Fruit fly (Drosophila melanogaster) whole organism, prepupa: Measurements from ENCODE around the gene CG4907.

Experiments used
- CG10631 ChIP-seq: fragments of 200-800 bp; sonication (Bioruptor generic); optimal IDR thresholded peaks from 2 replicates; lab custom pipeline; 2016; ENCODE audit warnings: missing biosample characterization, missing genetic modification characterization
- CG10669 ChIP-seq: fragments of 200-800 bp; sonication (Bioruptor generic); optimal IDR thresholded peaks from 3 replicates; lab custom pipeline; 2018; ENCODE audit warnings: missing biosample characterization, mild to moderate bottlenecking, missing genetic modification characterization, moderate library complexity
- CG11294 ChIP-seq: fragments of 200-800 bp; sonication (Bioruptor generic); IDR thresholded peaks from 2 replicates; pipeline ENCODE4 v1.3.6; 2022; ENCODE audit warnings: missing biosample characterization, missing genetic modification characterization
- CG11762 ChIP-seq: fragments of 200-800 bp; sonication (Bioruptor generic); optimal IDR thresholded peaks from 3 replicates; lab custom pipeline; 2016; ENCODE audit warnings: missing biosample characterization, missing genetic modification characterization; ENCODE audit not compliant: insufficient read depth
- CG11902 ChIP-seq: fragments of 200-800 bp; sonication (Bioruptor generic); optimal IDR thresholded peaks from 3 replicates; lab custom pipeline; 2016; ENCODE audit warnings: missing biosample characterization, missing genetic modification characterization
- CG15336 ChIP-seq: fragments of 200-800 bp; sonication (Bioruptor generic); IDR thresholded peaks from 2 replicates; pipeline ENCODE4 v1.3.6; 2022; ENCODE audit warnings: missing biosample characterization, missing genetic modification characterization
- CG1621 ChIP-seq: fragments of 200-800 bp; sonication (Bioruptor generic); optimal IDR thresholded peaks from 3 replicates; lab custom pipeline; 2018; ENCODE audit warnings: missing biosample characterization, mild to moderate bottlenecking, missing genetic modification characterization
- CG16779 ChIP-seq: fragments of 200-800 bp; sonication (Bioruptor generic); optimal IDR thresholded peaks from 3 replicates; lab custom pipeline; 2017; ENCODE audit warnings: missing biosample characterization, mild to moderate bottlenecking, missing genetic modification characterization
- CG3032 ChIP-seq: fragments of 200-800 bp; optimal IDR thresholded peaks from 2 replicates; lab custom pipeline; 2019; ENCODE audit warnings: missing biosample characterization, mild to moderate bottlenecking, missing genetic modification characterization, moderate library complexity
- CG31627 ChIP-seq: fragments of 200-800 bp; sonication (Bioruptor generic); optimal IDR thresholded peaks from 3 replicates; lab custom pipeline; 2016; ENCODE audit warnings: missing biosample characterization, missing genetic modification characterization
- CG32006 ChIP-seq: fragments of 200-800 bp; sonication (Bioruptor generic); optimal IDR thresholded peaks from 3 replicates; lab custom pipeline; 2017; ENCODE audit warnings: missing biosample characterization, mild to moderate bottlenecking, missing genetic modification characterization
- CG34406 ChIP-seq: fragments of 200-800 bp; sonication (Bioruptor generic); optimal IDR thresholded peaks from 3 replicates; lab custom pipeline; 2016; ENCODE audit warnings: missing biosample characterization, missing genetic modification characterization
- CG4318 ChIP-seq: fragments of 200-800 bp; sonication (Bioruptor generic); optimal IDR thresholded peaks from 3 replicates; lab custom pipeline; 2017; ENCODE audit warnings: missing biosample characterization, mild to moderate bottlenecking, missing genetic modification characterization
- CG6163 ChIP-seq: fragments of 200-800 bp; sonication (Bioruptor generic); IDR thresholded peaks from 3 replicates; pipeline ENCODE4 v1.3.6; 2022; ENCODE audit warnings: missing biosample characterization, missing genetic modification characterization
- CG6276 ChIP-seq: fragments of 200-800 bp; sonication (Bioruptor generic); optimal IDR thresholded peaks from 2 replicates; lab custom pipeline; 2017; ENCODE audit warnings: missing biosample characterization, mild to moderate bottlenecking, missing genetic modification characterization
- CG6792 ChIP-seq: fragments of 200-800 bp; sonication (Bioruptor generic); optimal IDR thresholded peaks from 3 replicates; lab custom pipeline; 2016; ENCODE audit warnings: missing biosample characterization, missing genetic modification characterization
- CG6808 ChIP-seq: fragments of 200-800 bp; sonication (Bioruptor generic); optimal IDR thresholded peaks from 3 replicates; lab custom pipeline; 2017; ENCODE audit warnings: missing biosample characterization, missing genetic modification characterization, mild to moderate bottlenecking, moderate library complexity, missing genetic modification reagents
- CG6854 ChIP-seq: fragments of 200-800 bp; sonication (Bioruptor generic); optimal IDR thresholded peaks from 2 replicates; lab custom pipeline; 2017; ENCODE audit warnings: missing biosample characterization, mild to moderate bottlenecking, missing genetic modification characterization
- CG8319 ChIP-seq: fragments of 200-800 bp; sonication (Bioruptor generic); optimal IDR thresholded peaks from 3 replicates; lab custom pipeline; 2016; ENCODE audit warnings: missing biosample characterization, missing genetic modification characterization
- CG8632 ChIP-seq: fragments of 200-800 bp; sonication (Bioruptor generic); optimal IDR thresholded peaks from 3 replicates; lab custom pipeline; 2016; ENCODE audit warnings: missing biosample characterization, missing genetic modification characterization
- CG9139 ChIP-seq: fragments of 200-800 bp; sonication (Bioruptor generic); optimal IDR thresholded peaks from 3 replicates; lab custom pipeline; 2017; ENCODE audit warnings: missing biosample characterization, mild to moderate bottlenecking, missing genetic modification characterization
- Eip75B ChIP-seq: fragments of 200-800 bp; sonication (Bioruptor generic); optimal IDR thresholded peaks from 3 replicates; lab custom pipeline; 2016; ENCODE audit warnings: missing biosample characterization, missing genetic modification characterization
- Eip78C ChIP-seq: fragments of 200-800 bp; sonication (Bioruptor generic); peaks from one replicate; lab custom pipeline; 2016; ENCODE audit warnings: missing biosample characterization, missing genetic modification characterization
- Eip93F ChIP-seq: fragments of 200-800 bp; sonication (Bioruptor generic); optimal IDR thresholded peaks from 2 replicates; lab custom pipeline; 2016; ENCODE audit warnings: missing biosample characterization, mild to moderate bottlenecking, missing genetic modification characterization
- Ets21C ChIP-seq: fragments of 200-800 bp; sonication (Bioruptor generic); optimal IDR thresholded peaks from 3 replicates; lab custom pipeline; 2016; ENCODE audit warnings: missing biosample characterization, missing genetic modification characterization
- Gug ChIP-seq: fragments of 200-800 bp; sonication (Bioruptor generic); IDR thresholded peaks from 2 replicates; pipeline ENCODE4 v1.3.6; 2022; ENCODE audit warnings: missing biosample characterization, missing genetic modification characterization
- Hr38 ChIP-seq: sonication (Bioruptor generic); optimal IDR thresholded peaks from 2 replicates; lab custom pipeline; 2016; ENCODE audit warnings: missing biosample characterization, missing genetic modification characterization
- Hr39 ChIP-seq: fragments of 200-800 bp; sonication (Bioruptor generic); optimal IDR thresholded peaks from 2 replicates; lab custom pipeline; 2016; ENCODE audit warnings: missing biosample characterization, missing genetic modification characterization
- Hr4 ChIP-seq: fragments of 200-800 bp; sonication (Bioruptor generic); optimal IDR thresholded peaks from 3 replicates; lab custom pipeline; 2016; ENCODE audit warnings: missing biosample characterization, missing genetic modification characterization
- Lpt ChIP-seq: fragments of 200-800 bp; sonication (Bioruptor generic); optimal IDR thresholded peaks from 3 replicates; lab custom pipeline; 2016; ENCODE audit warnings: missing biosample characterization, missing genetic modification characterization
- Met ChIP-seq: fragments of 200-800 bp; sonication (Bioruptor generic); optimal IDR thresholded peaks from 3 replicates; lab custom pipeline; 2016; ENCODE audit warnings: missing biosample characterization, missing genetic modification characterization
- OdsH ChIP-seq: fragments of 200-800 bp; sonication (Bioruptor generic); optimal IDR thresholded peaks from 3 replicates; lab custom pipeline; 2016; ENCODE audit warnings: missing biosample characterization, missing genetic modification characterization
- Smox ChIP-seq: fragments of 200-800 bp; sonication (Bioruptor generic); optimal IDR thresholded peaks from 3 replicates; lab custom pipeline; 2016; ENCODE audit warnings: missing biosample characterization, missing genetic modification characterization
- Sox102F ChIP-seq: fragments of 200-800 bp; sonication (Bioruptor generic); optimal IDR thresholded peaks from 2 replicates; lab custom pipeline; 2016; ENCODE audit warnings: missing biosample characterization, mild to moderate bottlenecking, missing genetic modification characterization
- Sox14 ChIP-seq: fragments of 200-800 bp; sonication (Bioruptor generic); optimal IDR thresholded peaks from 3 replicates; lab custom pipeline; 2016; ENCODE audit warnings: missing biosample characterization, missing genetic modification characterization
- Sox15 ChIP-seq: fragments of 200-800 bp; sonication (Bioruptor generic); optimal IDR thresholded peaks from 3 replicates; lab custom pipeline; 2016; ENCODE audit warnings: missing biosample characterization, missing genetic modification characterization
- achi ChIP-seq: fragments of 200-800 bp; sonication (Bioruptor generic); optimal IDR thresholded peaks from 3 replicates; lab custom pipeline; 2016; ENCODE audit warnings: missing biosample characterization, missing genetic modification characterization
- acj6 ChIP-seq: fragments of 200-800 bp; sonication (Bioruptor generic); optimal IDR thresholded peaks from 3 replicates; lab custom pipeline; 2016; ENCODE audit warnings: missing biosample characterization, missing genetic modification characterization
- cyc ChIP-seq: fragments of 200-800 bp; sonication (Bioruptor generic); optimal IDR thresholded peaks from 3 replicates; lab custom pipeline; 2016; ENCODE audit warnings: missing biosample characterization, missing genetic modification characterization
- dac ChIP-seq: fragments of 200-800 bp; sonication (Bioruptor generic); optimal IDR thresholded peaks from 2 replicates; lab custom pipeline; 2017; ENCODE audit warnings: missing biosample characterization, mild to moderate bottlenecking, missing genetic modification characterization
- dsx ChIP-seq: fragments of 200-800 bp; optimal IDR thresholded peaks from 3 replicates; lab custom pipeline; 2019; ENCODE audit warnings: missing biosample characterization, mild to moderate bottlenecking, missing genetic modification characterization, moderate library complexity; ENCODE audit not compliant: poor library complexity, severe bottlenecking
- eg ChIP-seq: fragments of 200-800 bp; sonication (Bioruptor generic); IDR thresholded peaks from 3 replicates; pipeline ENCODE4 v1.3.6; 2022; ENCODE audit warnings: missing biosample characterization, missing genetic modification characterization
- esn ChIP-seq: fragments of 200-800 bp; sonication (Bioruptor generic); optimal IDR thresholded peaks from 2 replicates; lab custom pipeline; 2016; ENCODE audit warnings: missing biosample characterization, mild to moderate bottlenecking, missing genetic modification characterization, moderate library complexity
- fd59A ChIP-seq: fragments of 200-800 bp; sonication (Bioruptor generic); optimal IDR thresholded peaks from 2 replicates; lab custom pipeline; 2017; ENCODE audit warnings: missing biosample characterization, mild to moderate bottlenecking, missing genetic modification characterization, missing genetic modification reagents
- fd85E ChIP-seq: fragments of 200-800 bp; sonication (Bioruptor generic); optimal IDR thresholded peaks from 3 replicates; lab custom pipeline; 2016; ENCODE audit warnings: missing biosample characterization, missing genetic modification characterization
- lz ChIP-seq: fragments of 200-800 bp; sonication (Bioruptor generic); optimal IDR thresholded peaks from 3 replicates; lab custom pipeline; 2016; ENCODE audit warnings: missing biosample characterization, missing genetic modification characterization
- net ChIP-seq: fragments of 200-800 bp; sonication (Bioruptor generic); optimal IDR thresholded peaks from 3 replicates; lab custom pipeline; 2016; ENCODE audit warnings: missing biosample characterization, missing genetic modification characterization
- pdm3 ChIP-seq: fragments of 200-800 bp; sonication (Bioruptor generic); optimal IDR thresholded peaks from 3 replicates; lab custom pipeline; 2016; ENCODE audit warnings: missing biosample characterization, missing genetic modification characterization
- salr ChIP-seq, 2 experiments: fragments of 200-800 bp; sonication (Bioruptor generic); optimal IDR thresholded peaks; 3 replicates each; lab custom pipeline; 2016 to 2018; ENCODE audit warnings: missing biosample characterization in 2 of 2, missing genetic modification characterization in 2 of 2, mild to moderate bottlenecking in 1 of 2
- spab ChIP-seq: fragments of 200-800 bp; sonication (Bioruptor generic); optimal IDR thresholded peaks from 2 replicates; lab custom pipeline; 2017; ENCODE audit warnings: missing biosample characterization, mild to moderate bottlenecking, missing genetic modification characterization, missing genetic modification reagents
- svp ChIP-seq: fragments of 200-800 bp; sonication (Bioruptor generic); peaks from one replicate; lab custom pipeline; 2016; ENCODE audit warnings: missing biosample characterization, missing genetic modification characterization
- topi ChIP-seq: fragments of 200-800 bp; sonication (Bioruptor generic); optimal IDR thresholded peaks from 3 replicates; lab custom pipeline; 2016; ENCODE audit warnings: missing biosample characterization, missing genetic modification characterization
- vri ChIP-seq: fragments of 200-800 bp; sonication (Bioruptor generic); optimal IDR thresholded peaks from 3 replicates; lab custom pipeline; 2016; ENCODE audit warnings: missing biosample characterization, mild to moderate bottlenecking, missing genetic modification characterization

CG4907 gene

DNA sequence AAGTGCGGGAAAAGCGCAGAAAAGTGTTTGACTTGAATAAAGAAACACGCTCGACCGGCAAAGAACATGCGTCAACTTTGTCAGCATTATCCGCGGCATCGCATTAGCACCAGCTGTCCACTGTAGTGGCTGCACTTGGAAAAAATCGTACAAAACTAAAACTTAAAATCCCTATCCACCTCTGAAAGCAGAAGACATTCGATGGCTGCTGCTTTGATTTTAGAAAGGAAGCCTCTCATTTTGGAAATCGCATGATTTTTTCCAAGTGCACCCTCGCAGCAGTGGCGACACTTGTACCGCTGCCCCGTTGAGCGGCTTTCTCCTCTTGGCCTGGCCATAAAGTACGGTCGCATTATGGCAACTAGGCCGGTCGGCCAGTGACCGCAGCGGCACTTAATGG is 46.3 kb downstream of the CG4907 start:
- TF ChIP-seq CG11902 (GFP tag; lab: Kevin White, UChicago), result no peak
- no peak for TF ChIP-seq CG1621 (tag; lab: Kevin White, UChicago)
- peak; percentile 87 for TF ChIP-seq Eip78C (GFP tag; lab: Kevin White, UChicago)
- peak in 1 of 2 experiments; percentile 69 for TF ChIP-seq salr (GFP tag; optimal IDR thresholded peaks at IDR 0.05; lab: Kevin White, UChicago)
- no peak for TF ChIP-seq Smox (GFP tag; lab: Kevin White, UChicago)
- TF ChIP-seq CG8319 (GFP tag; lab: Kevin White, UChicago), result no peak
- peak; percentile 84 for TF ChIP-seq CG6163 (GFP tag; lab: Robert Waterston, UW)
- TF ChIP-seq CG9139 (GFP tag; lab: Kevin White, UChicago), result no peak
- TF ChIP-seq CG16779 (tag; lab: Kevin White, UChicago), result no peak
- no peak for TF ChIP-seq svp (GFP tag; lab: Kevin White, UChicago)
- TF ChIP-seq vri (GFP tag; lab: Kevin White, UChicago), result no peak
- peak; percentile 13 for TF ChIP-seq Hr39 (GFP tag; lab: Kevin White, UChicago)
- TF ChIP-seq CG15336 (GFP tag; lab: Robert Waterston, UW), result peak; percentile 90
- TF ChIP-seq Sox15 (GFP tag; lab: Kevin White, UChicago), result no peak
- peak; percentile 61 for TF ChIP-seq Lpt (GFP tag; lab: Kevin White, UChicago)
- TF ChIP-seq CG8632 (GFP tag; lab: Kevin White, UChicago), result peak; percentile 26
- peak; percentile 49 for TF ChIP-seq CG6792
- peak; percentile 71 for TF ChIP-seq CG6276 (GFP tag; lab: Kevin White, UChicago)
- peak; percentile 66 for TF ChIP-seq acj6 (GFP tag; lab: Kevin White, UChicago)
- peak; percentile 77 for TF ChIP-seq pdm3 (GFP tag; lab: Kevin White, UChicago)
- peak; percentile 1 for TF ChIP-seq topi (GFP tag; lab: Kevin White, UChicago)
- peak; percentile 76 for TF ChIP-seq Gug
- TF ChIP-seq CG10669, result no peak
- no peak for TF ChIP-seq fd85E (GFP tag; lab: Kevin White, UChicago)
- TF ChIP-seq Met (GFP tag; lab: Kevin White, UChicago), result no peak
- no peak for TF ChIP-seq spab (GFP tag; lab: Kevin White, UChicago)
- TF ChIP-seq CG3032 (tag; lab: Kevin White, UChicago), result no peak
- TF ChIP-seq Eip93F, result no peak
- TF ChIP-seq CG32006 (GFP tag; lab: Kevin White, UChicago), result peak; percentile 94
- peak; percentile 30 for TF ChIP-seq CG31627 (GFP tag; lab: Kevin White, UChicago)
- no peak for TF ChIP-seq cyc (GFP tag; lab: Kevin White, UChicago)
- TF ChIP-seq Eip75B, result peak; percentile 20
- TF ChIP-seq CG11762 (GFP tag; lab: Kevin White, UChicago), result peak; percentile 5
- TF ChIP-seq CG10631 (GFP tag; lab: Kevin White, UChicago), result peak; percentile 56
- peak; percentile 12 for TF ChIP-seq fd59A (GFP tag; lab: Kevin White, UChicago)
- TF ChIP-seq Hr4, result peak; percentile 92
- TF ChIP-seq CG6808 (GFP tag; lab: Kevin White, UChicago), result no peak
- peak; percentile 65 for TF ChIP-seq CG11294 (GFP tag; lab: Robert Waterston, UW)
- peak; percentile 59 for TF ChIP-seq Sox14
- TF ChIP-seq CG4318 (GFP tag; lab: Kevin White, UChicago), result peak; percentile 86
- no peak for TF ChIP-seq Ets21C
- no peak for TF ChIP-seq esn
- TF ChIP-seq eg (GFP tag; lab: Robert Waterston, UW), result peak; percentile 83
- TF ChIP-seq achi (GFP tag; lab: Kevin White, UChicago), result peak; percentile 70
- TF ChIP-seq CG6854 (GFP tag; lab: Kevin White, UChicago), result no peak
- TF ChIP-seq dac (GFP tag; lab: Kevin White, UChicago), result peak; percentile 87
- peak; percentile 10 for TF ChIP-seq lz (GFP tag; lab: Kevin White, UChicago)
- peak; percentile 75 for TF ChIP-seq OdsH (GFP tag; lab: Kevin White, UChicago)
- TF ChIP-seq net (GFP tag; lab: Kevin White, UChicago), result peak; percentile 75
- peak; percentile 38 for TF ChIP-seq CG34406 (GFP tag; lab: Kevin White, UChicago)
- TF ChIP-seq Hr38 (GFP tag; lab: Kevin White, UChicago), result no peak
- no peak for TF ChIP-seq Sox102F (GFP tag; lab: Kevin White, UChicago)
- no peak for TF ChIP-seq dsx (GFP tag; lab: Kevin White, UChicago)
